Worm (Caenorhabditis elegans) whole organism, L2 larva: ENCODE data around the gene H10D18.5.

Experiments
- crh-2 ChIP-seq: sonication (generic microtip); optimal IDR thresholded peaks from 2 replicates; lab custom pipeline; 2017; ENCODE audit warnings: missing biosample characterization, missing genetic modification characterization
- mdl-1 ChIP-seq, 2 experiments: fragments of 150-350 bp in 1 of 2; sonication (generic microtip) in 1 of 2; optimal IDR thresholded peaks; 2 replicates each; lab custom pipeline; 2017; ENCODE audit warnings: missing biosample characterization in 2 of 2, missing genetic modification characterization in 2 of 2
- nhr-237 ChIP-seq: fragments of 150-350 bp; optimal IDR thresholded peaks from 2 replicates; lab custom pipeline; 2014; ENCODE audit warnings: missing biosample characterization, missing genetic modification characterization

- TF ChIP-seq nhr-237 (tag; lab: Kevin White, UChicago) (no peak), crh-2 (tag; lab: Kevin White, UChicago) (no peak), mdl-1 (tag; optimal IDR thresholded peaks at IDR 0.05; lab: Kevin White, UChicago) (no peak)
Measured at ce11 chrV:3878223-3878622, 46.7 kb upstream of the H10D18.5 start, which contains the start of gene nhr-159.
